Fruit fly (Drosophila melanogaster) whole organism, embryonic: ENCODE measurements around the gene pnr.
A peak's percentile ranks its signal among the peaks of the same experiment; 100 is the strongest.

Experiments used
- CG10321 ChIP-seq: fragments of 200-800 bp; sonication (Bioruptor generic); IDR thresholded peaks from 2 replicates; pipeline ENCODE4 v1.3.6; 2022; ENCODE audit warnings: missing biosample characterization, missing genetic modification characterization
- CG11560 ChIP-seq: fragments of 200-800 bp; sonication (Bioruptor generic); IDR thresholded peaks from 3 replicates; pipeline ENCODE4 v1.3.6; 2022; ENCODE audit warnings: missing biosample characterization, missing genetic modification characterization
- CG11696 ChIP-seq: fragments of 200-800 bp; sonication (Bioruptor generic); IDR thresholded peaks from 2 replicates; pipeline ENCODE4 v1.3.6; 2022; ENCODE audit warnings: missing biosample characterization, missing genetic modification characterization
- CG13287 ChIP-seq: fragments of 200-800 bp; sonication (Bioruptor generic); IDR thresholded peaks from 2 replicates; pipeline ENCODE4 v1.3.6; 2022; ENCODE audit warnings: missing biosample characterization, missing genetic modification characterization; ENCODE audit not compliant: partially characterized antibody
- CG14014 ChIP-seq: fragments of 200-800 bp; sonication (Bioruptor generic); IDR thresholded peaks from 2 replicates; pipeline ENCODE4 v1.3.6; 2022; ENCODE audit warnings: missing biosample characterization, missing genetic modification characterization
- CG14441 ChIP-seq: fragments of 200-800 bp; sonication (Bioruptor generic); IDR thresholded peaks from 2 replicates; pipeline ENCODE4 v1.3.6; 2022; ENCODE audit warnings: missing biosample characterization, missing genetic modification characterization
- CG14710 ChIP-seq: fragments of 200-800 bp; sonication (Bioruptor generic); optimal IDR thresholded peaks from 3 replicates; lab custom pipeline; 2019; ENCODE audit warnings: missing biosample characterization, mild to moderate bottlenecking, missing genetic modification characterization, moderate library complexity
- CG15479 ChIP-seq: fragments of 200-800 bp; sonication (Bioruptor generic); optimal IDR thresholded peaks from 3 replicates; lab custom pipeline; 2019; ENCODE audit warnings: missing biosample characterization, mild to moderate bottlenecking, missing genetic modification characterization, moderate library complexity
- CG18011 ChIP-seq: fragments of 200-800 bp; sonication (Bioruptor generic); optimal IDR thresholded peaks from 2 replicates; lab custom pipeline; 2017; ENCODE audit warnings: missing biosample characterization, missing genetic modification characterization, mild to moderate bottlenecking, moderate library complexity, missing genotype
- CG18599 ChIP-seq: fragments of 200-800 bp; sonication (Bioruptor generic); optimal IDR thresholded peaks from 3 replicates; lab custom pipeline; 2017; ENCODE audit warnings: missing biosample characterization, missing genetic modification characterization, mild to moderate bottlenecking, moderate library complexity, missing genetic modification reagents
- CG3163 ChIP-seq: fragments of 200-800 bp; sonication (Bioruptor generic); optimal IDR thresholded peaks from 3 replicates; lab custom pipeline; 2016; ENCODE audit warnings: missing biosample characterization, missing genetic modification characterization
- CG33557 ChIP-seq: fragments of 200-800 bp; sonication (Bioruptor generic); optimal IDR thresholded peaks from 2 replicates; lab custom pipeline; 2019; ENCODE audit warnings: missing biosample characterization, mild to moderate bottlenecking, missing genetic modification characterization, moderate library complexity
- CG3838 ChIP-seq: fragments of 200-800 bp; sonication (Bioruptor generic); optimal IDR thresholded peaks from 3 replicates; lab custom pipeline; 2016; ENCODE audit warnings: missing biosample characterization, missing genetic modification characterization
- CG5180 ChIP-seq: fragments of 200-800 bp; sonication (Bioruptor generic); optimal IDR thresholded peaks from 3 replicates; lab custom pipeline; 2017; ENCODE audit warnings: missing biosample characterization, missing genetic modification characterization, mild to moderate bottlenecking, moderate library complexity, missing genetic modification reagents
- CG6175 ChIP-seq: fragments of 200-800 bp; sonication (Bioruptor generic); IDR thresholded peaks from 3 replicates; pipeline ENCODE4 v1.3.6; 2022; ENCODE audit warnings: missing biosample characterization, missing genetic modification characterization
- CG7839 ChIP-seq: fragments of 200-800 bp; sonication (Bioruptor generic); optimal IDR thresholded peaks from 3 replicates; lab custom pipeline; 2018; ENCODE audit warnings: missing biosample characterization, mild to moderate bottlenecking, missing genetic modification characterization, moderate library complexity
- Doc3 ChIP-seq: fragments of 200-800 bp; sonication (Bioruptor generic); IDR thresholded peaks from 3 replicates; pipeline ENCODE4 v1.3.6; 2022; ENCODE audit warnings: missing biosample characterization, missing genetic modification characterization; ENCODE audit not compliant: partially characterized antibody
- Fer3 ChIP-seq: fragments of 200-800 bp; sonication (Bioruptor generic); optimal IDR thresholded peaks from 2 replicates; lab custom pipeline; 2018; ENCODE audit warnings: missing biosample characterization, mild to moderate bottlenecking, missing genetic modification characterization, moderate library complexity
- HLH3B ChIP-seq: fragments of 200-800 bp; sonication (Bioruptor generic); IDR thresholded peaks from 2 replicates; pipeline ENCODE4 v1.3.6; 2022; ENCODE audit warnings: missing biosample characterization, missing genetic modification characterization
- Hey ChIP-seq: fragments of 200-800 bp; sonication (Bioruptor generic); optimal IDR thresholded peaks from 3 replicates; lab custom pipeline; 2018; ENCODE audit warnings: missing biosample characterization, mild to moderate bottlenecking, missing genetic modification characterization
- Hr3 ChIP-seq: fragments of 200-800 bp; sonication (Bioruptor generic); optimal IDR thresholded peaks from 3 replicates; lab custom pipeline; 2016; ENCODE audit warnings: missing biosample characterization, missing genetic modification characterization
- Meics ChIP-seq: fragments of 200-800 bp; sonication (Bioruptor generic); optimal IDR thresholded peaks from 2 replicates; lab custom pipeline; 2017; ENCODE audit warnings: missing biosample characterization, mild to moderate bottlenecking, missing genetic modification characterization
- Nf-YC ChIP-seq: fragments of 200-800 bp; optimal IDR thresholded peaks from 3 replicates; lab custom pipeline; 2019; ENCODE audit warnings: missing biosample characterization, mild to moderate bottlenecking, missing genetic modification characterization, moderate library complexity
- Rfx ChIP-seq: fragments of 200-800 bp; sonication (Bioruptor generic); IDR thresholded peaks from 2 replicates; pipeline ENCODE4 v1.3.6; 2022; ENCODE audit warnings: missing biosample characterization, missing genetic modification characterization
- Rx ChIP-seq: fragments of 200-800 bp; sonication (Bioruptor generic); IDR thresholded peaks from 2 replicates; pipeline ENCODE4 v1.3.6; 2022; ENCODE audit warnings: missing biosample characterization, missing genetic modification characterization
- Xbp1 ChIP-seq: fragments of 200-800 bp; sonication (Bioruptor generic); optimal IDR thresholded peaks from 3 replicates; lab custom pipeline; 2016; ENCODE audit warnings: missing biosample characterization, mild to moderate bottlenecking, missing genetic modification characterization
- Xrp1 ChIP-seq: fragments of 200-800 bp; sonication (Bioruptor generic); IDR thresholded peaks from 2 replicates; pipeline ENCODE4 v1.3.6; 2022; ENCODE audit warnings: missing biosample characterization, missing genetic modification characterization
- ac ChIP-seq: fragments of 200-800 bp; sonication (Bioruptor generic); optimal IDR thresholded peaks from 3 replicates; lab custom pipeline; 2017; ENCODE audit warnings: missing biosample characterization, mild to moderate bottlenecking, missing genetic modification characterization
- al ChIP-seq: fragments of 200-800 bp; sonication (Bioruptor generic); IDR thresholded peaks from 2 replicates; pipeline ENCODE4 v1.3.6; 2022; ENCODE audit warnings: missing biosample characterization, missing genetic modification characterization
- ato ChIP-seq: fragments of 200-800 bp; sonication (Bioruptor generic); IDR thresholded peaks from 2 replicates; pipeline ENCODE4 v1.3.6; 2022; ENCODE audit warnings: missing biosample characterization, missing genetic modification characterization; ENCODE audit not compliant: partially characterized antibody
- bigmax ChIP-seq: fragments of 200-800 bp; sonication (Bioruptor generic); optimal IDR thresholded peaks from 2 replicates; lab custom pipeline; 2018; ENCODE audit warnings: missing biosample characterization, mild to moderate bottlenecking, missing genetic modification characterization
- cato ChIP-seq: fragments of 200-800 bp; sonication (Bioruptor generic); optimal IDR thresholded peaks from 2 replicates; lab custom pipeline; 2016; ENCODE audit warnings: missing biosample characterization, missing genetic modification characterization, borderline replicate concordance
- crc ChIP-seq: fragments of 200-800 bp; sonication (Bioruptor generic); optimal IDR thresholded peaks from 2 replicates; lab custom pipeline; 2016; ENCODE audit warnings: missing biosample characterization, missing genetic modification characterization
- crol ChIP-seq: fragments of 200-800 bp; sonication (Bioruptor generic); IDR thresholded peaks from 2 replicates; pipeline ENCODE4 v1.3.6; 2022; ENCODE audit warnings: missing biosample characterization, missing genetic modification characterization
- dmrt11E ChIP-seq: fragments of 200-800 bp; sonication (Bioruptor generic); optimal IDR thresholded peaks from 3 replicates; lab custom pipeline; 2018; ENCODE audit warnings: missing biosample characterization, mild to moderate bottlenecking, missing genetic modification characterization, moderate library complexity
- emc ChIP-seq: fragments of 200-800 bp; sonication (Bioruptor generic); optimal IDR thresholded peaks from 2 replicates; lab custom pipeline; 2016; ENCODE audit warnings: missing biosample characterization, missing genetic modification characterization
- esg ChIP-seq: fragments of 200-800 bp; sonication (Bioruptor generic); conservative IDR thresholded peaks from 2 replicates; pipeline ENCODE4 v1.3.6; 2022; ENCODE audit warnings: missing biosample characterization, missing genetic modification characterization
- gcm2 ChIP-seq: fragments of 200-800 bp; sonication (Bioruptor generic); optimal IDR thresholded peaks from 2 replicates; lab custom pipeline; 2016; ENCODE audit warnings: missing biosample characterization, missing genetic modification characterization
- hkb ChIP-seq, 2 experiments: fragments of 200-800 bp in 1 of 2; fragments of >200 bp in 1 of 2; sonication (Bioruptor generic) in 1 of 2; IDR thresholded peaks in 1 of 2; optimal IDR thresholded peaks in 1 of 2; 2 replicates each; pipeline versions ENCODE4 v1.3.6 to Lab custom; 2017 to 2022; ENCODE audit warnings: missing biosample characterization in 1 of 2, missing genetic modification characterization in 1 of 2
- insv ChIP-seq, 2 experiments: fragments of 200-800 bp; sonication (Bioruptor generic); optimal IDR thresholded peaks; 3 replicates each; lab custom pipeline; 2016 to 2018; ENCODE audit warnings: missing biosample characterization in 2 of 2, missing genetic modification characterization in 2 of 2
- kay ChIP-seq: fragments of 200-800 bp; sonication (Bioruptor generic); optimal IDR thresholded peaks from 2 replicates; lab custom pipeline; 2016; ENCODE audit warnings: missing biosample characterization, missing genetic modification characterization
- phol ChIP-seq: fragments of 200-800 bp; sonication (Bioruptor generic); optimal IDR thresholded peaks from 3 replicates; lab custom pipeline; 2018; ENCODE audit warnings: missing biosample characterization, mild to moderate bottlenecking, missing genetic modification characterization, moderate library complexity
- sd ChIP-seq: fragments of 200-800 bp; sonication (Bioruptor generic); optimal IDR thresholded peaks from 3 replicates; lab custom pipeline; 2018; ENCODE audit warnings: missing biosample characterization, mild to moderate bottlenecking, missing genetic modification characterization, moderate library complexity
- sisA ChIP-seq: fragments of 200-800 bp; sonication (Bioruptor generic); IDR thresholded peaks from 2 replicates; pipeline ENCODE4 v1.3.6; 2022; ENCODE audit warnings: missing biosample characterization, missing genetic modification characterization
- sr ChIP-seq: fragments of 200-800 bp; sonication (Bioruptor generic); IDR thresholded peaks from 3 replicates; pipeline ENCODE4 v1.3.6; 2022; ENCODE audit warnings: missing biosample characterization, missing genetic modification characterization
- ssp ChIP-seq: fragments of 200-800 bp; sonication (Bioruptor generic); IDR thresholded peaks from 2 replicates; pipeline ENCODE4 v1.3.6; 2022; ENCODE audit warnings: missing biosample characterization, missing genetic modification characterization
- vfl ChIP-seq: fragments of 200-800 bp; sonication (Bioruptor generic); optimal IDR thresholded peaks from 2 replicates; lab custom pipeline; 2016; ENCODE audit warnings: missing biosample characterization, missing genetic modification characterization
- zfh2 ChIP-seq: fragments of 200-800 bp; sonication (Bioruptor generic); optimal IDR thresholded peaks from 2 replicates; lab custom pipeline; 2016; ENCODE audit warnings: missing biosample characterization, missing genetic modification characterization

Gene pnr

dm6 chr3R:16071689-16072580 is 46.1 kb downstream of the pnr start (continued):
- TF ChIP-seq kay (GFP tag; lab: Kevin White, UChicago): peak; percentile 63
- no peak for TF ChIP-seq CG14441
- no peak for TF ChIP-seq CG3838
- TF ChIP-seq phol (tag; lab: Kevin White, UChicago): peak; percentile 60
- TF ChIP-seq CG11560 (tag; lab: Robert Waterston, UW): no peak
- TF ChIP-seq CG11696 (GFP tag; lab: Robert Waterston, UW): peak; percentile 57; the same call in 1 of the 2 replicates
- TF ChIP-seq CG7839 (tag; lab: Kevin White, UChicago): peak; percentile 58
- peak; percentile 40 for TF ChIP-seq cato
- 0 out of 2 replicates have a peak, but pooled peaks have one; percentile 12 for TF ChIP-seq Rfx (GFP tag; lab: Robert Waterston, UW)
- TF ChIP-seq sd (tag; lab: Kevin White, UChicago): peak; percentile 9
- no peak for TF ChIP-seq emc (GFP tag; lab: Kevin White, UChicago)
- TF ChIP-seq Hr3: peak; percentile 77
- peak; percentile 40; the same call in 1 of the 2 replicates for TF ChIP-seq ssp
- peak; percentile 56 for TF ChIP-seq CG33557
- TF ChIP-seq CG14710 (tag; lab: Kevin White, UChicago): peak; percentile 51
- no peak for TF ChIP-seq Nf-YC
- no peak for TF ChIP-seq Rx (GFP tag; lab: Robert Waterston, UW)
- TF ChIP-seq esg (GFP tag; lab: Robert Waterston, UW): peak; percentile 62
- TF ChIP-seq sisA (GFP tag; lab: Robert Waterston, UW): peak; percentile 69
- no peak for TF ChIP-seq zfh2
- peak; percentile 14 for TF ChIP-seq gcm2 (GFP tag; lab: Kevin White, UChicago)
- TF ChIP-seq CG15479 (GFP tag; lab: Kevin White, UChicago): peak; percentile 97
- TF ChIP-seq CG13287: no peak
- TF ChIP-seq CG5180 (GFP tag; lab: Kevin White, UChicago): no peak
- peak; percentile 89 for TF ChIP-seq HLH3B (GFP tag; lab: Robert Waterston, UW)
- TF ChIP-seq Doc3: no peak
- TF ChIP-seq CG3163 (GFP tag; lab: Kevin White, UChicago): no peak
- TF ChIP-seq CG18599 (GFP tag; lab: Kevin White, UChicago): no peak
- TF ChIP-seq CG10321 (GFP tag; lab: Robert Waterston, UW): no peak
- peak; percentile 20 for TF ChIP-seq crc (GFP tag; lab: Kevin White, UChicago)
- no peak for TF ChIP-seq hkb (optimal IDR thresholded peaks at IDR 0.05; lab: Kevin White, UChicago)
- peak; percentile 91 for TF ChIP-seq hkb (GFP tag; IDR thresholded peaks at IDR 0.05; lab: Robert Waterston, UW)
- no peak for TF ChIP-seq insv (GFP tag; optimal IDR thresholded peaks at IDR 0.05; lab: Kevin White, UChicago)
- peak; percentile 69 for TF ChIP-seq Xbp1 (GFP tag; lab: Kevin White, UChicago)
- TF ChIP-seq vfl (GFP tag; lab: Kevin White, UChicago): peak; percentile 41
- TF ChIP-seq al: no peak
- TF ChIP-seq Hey (tag; lab: Kevin White, UChicago): no peak
- TF ChIP-seq bigmax (GFP tag; lab: Kevin White, UChicago): no peak
- no peak for TF ChIP-seq ato
- no peak for TF ChIP-seq CG6175 (GFP tag; lab: Robert Waterston, UW)
- TF ChIP-seq dmrt11E (tag; lab: Kevin White, UChicago): peak; percentile 88
- peak; percentile 30 for TF ChIP-seq Meics
- TF ChIP-seq Fer3 (tag; lab: Kevin White, UChicago): no peak
- TF ChIP-seq CG14014 (GFP tag; lab: Robert Waterston, UW): peak; percentile 21; the same call in 1 of the 2 replicates
- TF ChIP-seq Xrp1 (GFP tag; lab: Robert Waterston, UW): peak; percentile 96
- TF ChIP-seq sr (GFP tag; lab: Robert Waterston, UW): no peak
- TF ChIP-seq crol (GFP tag; lab: Robert Waterston, UW): no peak
- no peak for TF ChIP-seq ac
- TF ChIP-seq CG18011 (GFP tag; lab: Kevin White, UChicago): peak; percentile 25
